Worm (Caenorhabditis elegans): ENCODE data around the gene klc-2.
A peak's percentile ranks its signal among the peaks of the same experiment; 100 is the strongest.

klc-2 gene

DNA sequence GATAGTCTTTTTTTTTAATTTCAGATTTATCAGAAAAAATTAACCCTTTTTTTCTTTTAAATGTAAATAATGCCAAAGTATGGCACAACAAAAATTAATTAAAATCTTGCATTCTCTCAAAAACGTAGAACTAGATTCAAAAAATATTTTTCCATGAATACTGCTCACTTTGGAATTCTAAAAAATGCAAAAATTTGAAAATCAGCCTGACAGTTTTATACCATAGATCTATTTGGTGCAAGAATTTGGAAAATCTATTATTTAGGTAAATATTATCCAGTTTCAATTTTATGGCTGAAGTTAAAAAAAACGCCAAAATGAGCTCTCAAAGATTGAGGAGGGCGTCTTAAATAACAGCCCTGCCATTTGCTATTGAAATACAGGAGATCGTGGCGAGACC, 1.5 kb downstream of the klc-2 start:
- TF ChIP-seq ztf-3 (GFP tag; optimal IDR thresholded peaks at IDR 0.05) (no peak), ccch-3 (GFP tag; optimal IDR thresholded peaks at IDR 0.05) (no peak), snpc-4 (GFP tag; optimal IDR thresholded peaks at IDR 0.05) (no peak), snpc-4 (tag; optimal IDR thresholded peaks at IDR 0.05) (no peak), hlh-12 (tag; optimal IDR thresholded peaks at IDR 0.05) (no peak), Y56A3A.18 (GFP tag; IDR thresholded peaks at IDR 0.05) (no peak), die-1 (tag; optimal IDR thresholded peaks at IDR 0.05) (no peak), F23B12.7 (tag; optimal IDR thresholded peaks at IDR 0.05; ENCODE audit: insufficient read depth) (no peak), efl-1 (GFP tag; optimal IDR thresholded peaks at IDR 0.05) (no peak), K11D2.4 (GFP tag; IDR thresholded peaks at IDR 0.05) (no peak), hmg-20 (GFP tag; IDR thresholded peaks at IDR 0.05) (no peak), akir-1 (GFP tag; optimal IDR thresholded peaks at IDR 0.05) (no peak), dpl-1 (GFP tag; optimal IDR thresholded peaks at IDR 0.05) (no peak), lsy-27 (tag; optimal IDR thresholded peaks at IDR 0.05; ENCODE audit: borderline replicate concordance, insufficient read depth) (no peak), F37B4.10 (GFP tag; IDR thresholded peaks at IDR 0.05) (no peak), somi-1 (GFP tag; optimal IDR thresholded peaks at IDR 0.05) (no peak), nfya-1 (tag; optimal IDR thresholded peaks at IDR 0.05; ENCODE audit: borderline replicate concordance, insufficient read depth) (no peak), F52B5.7 (tag; optimal IDR thresholded peaks at IDR 0.05) (no peak), B0019.2 (GFP tag; conservative IDR thresholded peaks at IDR 0.05) (no peak), tlf-1 (GFP tag; optimal IDR thresholded peaks at IDR 0.05) (no peak)

ce11 chrV:5576008-5576407, 5.2 kb downstream of the klc-2 start:
- TF ChIP-seq nhr-27 (tag; optimal IDR thresholded peaks at IDR 0.05) (no peak), nfyb-1 (GFP tag; IDR thresholded peaks at IDR 0.05) (peak; percentile 74), cebp-1 (GFP tag; IDR thresholded peaks at IDR 0.05) (peak; percentile 83), cebp-1 (tag; optimal IDR thresholded peaks at IDR 0.05) (peak; percentile 95), nfya-1 (tag; optimal IDR thresholded peaks at IDR 0.05; ENCODE audit: borderline replicate concordance, insufficient read depth) (no peak), F23B12.7 (tag; optimal IDR thresholded peaks at IDR 0.05; ENCODE audit: insufficient read depth) (no peak), B0261.1 (tag; optimal IDR thresholded peaks at IDR 0.05) (peak; percentile 54), let-607 (tag; optimal IDR thresholded peaks at IDR 0.05) (peak; percentile 37 to 75), B0336.3 (GFP tag; IDR thresholded peaks at IDR 0.05) (no peak), zfh-2 (GFP tag; conservative IDR thresholded peaks at IDR 0.05) (no peak), ZK185.1 (tag; optimal IDR thresholded peaks at IDR 0.05; ENCODE audit: poor library complexity, severe bottlenecking) (peak; percentile 50), hmg-20 (GFP tag; IDR thresholded peaks at IDR 0.05) (no peak), lin-35 (GFP tag; optimal IDR thresholded peaks at IDR 0.05) (no peak), lin-54 (GFP tag; optimal IDR thresholded peaks at IDR 0.05) (peak; percentile 6), repo-1 (tag; optimal IDR thresholded peaks at IDR 0.05) (peak; percentile 63), snpc-1.3 (tag; optimal IDR thresholded peaks at IDR 0.05; ENCODE audit: insufficient read depth) (no peak), die-1 (tag; optimal IDR thresholded peaks at IDR 0.05) (no peak), lin-40 (tag; optimal IDR thresholded peaks at IDR 0.05) (peak; percentile 53), dpff-1 (tag; optimal IDR thresholded peaks at IDR 0.05) (no peak), lag-1 (GFP tag; IDR thresholded peaks at IDR 0.05) (no peak), snpc-4 (GFP tag; optimal IDR thresholded peaks at IDR 0.05) (peak; percentile 78), snpc-4 (tag; optimal IDR thresholded peaks at IDR 0.05) (peak; percentile 92 to 99 (median 98)), ztf-28 (GFP tag; IDR thresholded peaks at IDR 0.05) (no peak), pha-4 (tag; optimal IDR thresholded peaks at IDR 0.05) (peak; percentile 83), T26A5.8 (tag; optimal IDR thresholded peaks at IDR 0.05) (no peak), madf-10 (tag; optimal IDR thresholded peaks at IDR 0.05) (peak; percentile 35), F39B2.1 (GFP tag; IDR thresholded peaks at IDR 0.05) (no peak), unc-62 (GFP tag; optimal IDR thresholded peaks at IDR 0.05) (peak; percentile 51), attf-5 (GFP tag; optimal IDR thresholded peaks at IDR 0.05) (peak; percentile 4), ceh-58 (GFP tag; IDR thresholded peaks at IDR 0.05) (no peak), madf-8 (GFP tag; conservative IDR thresholded peaks at IDR 0.05) (no peak), ekl-4 (GFP tag; IDR thresholded peaks at IDR 0.05) (no peak), sptf-2 (GFP tag; optimal IDR thresholded peaks at IDR 0.05) (no peak)
